Worm (Caenorhabditis elegans) whole organism, L1 larva: ENCODE measurements around the gene C47E8.11.

Source experiments
- F16B12.6 ChIP-seq: fragments of 150-350 bp; optimal IDR thresholded peaks from 2 replicates; lab custom pipeline; 2014; ENCODE audit warnings: missing biosample characterization, missing genetic modification characterization
- Y116A8C.19 ChIP-seq: sonication (generic microtip); optimal IDR thresholded peaks from 2 replicates; lab custom pipeline; 2016; ENCODE audit warnings: missing compliant biosample characterization, missing genetic modification characterization, borderline replicate concordance
- aha-1 ChIP-seq: fragments of 150-350 bp; optimal IDR thresholded peaks from 2 replicates; lab custom pipeline; 2014; ENCODE audit warnings: missing biosample characterization, missing genetic modification characterization
- ama-1 ChIP-seq: fragments of 150-350 bp; optimal IDR thresholded peaks from 2 replicates; lab custom pipeline; 2014
- blmp-1 ChIP-seq: fragments of 150-350 bp; optimal IDR thresholded peaks from 2 replicates; lab custom pipeline; 2014; ENCODE audit warnings: missing biosample characterization, missing genetic modification characterization
- ceh-88 ChIP-seq: fragments of 200-800 bp; sonication (Bioruptor generic); IDR thresholded peaks from 2 replicates; pipeline ENCODE4 v1.3.6; 2022; ENCODE audit warnings: missing genetic modification characterization, missing compliant biosample characterization
- ces-1 ChIP-seq: fragments of 150-350 bp; optimal IDR thresholded peaks from 2 replicates; lab custom pipeline; 2014; ENCODE audit warnings: missing biosample characterization, missing genetic modification reagents, missing genetic modification characterization
- dpl-1 ChIP-seq, 3 experiments: fragments of 150-350 bp in 2 of 3; sonication (generic microtip) in 1 of 3; optimal IDR thresholded peaks; 2 replicates each; lab custom pipeline; 2014 to 2017; ENCODE audit warnings: missing biosample characterization in 3 of 3, missing genetic modification characterization in 3 of 3, missing genetic modification reagents in 3 of 3
- efl-1 ChIP-seq, 4 experiments: fragments of 150-350 bp; optimal IDR thresholded peaks in 3 of 4; peaks in 1 of 4; 1 replicate in 1 of 4; 2 replicates in 3 of 4; lab custom pipeline; 2014; ENCODE audit warnings: missing biosample characterization in 2 of 4, missing genetic modification characterization in 2 of 4, missing genetic modification reagents in 2 of 4
- egl-27 ChIP-seq, 2 experiments: fragments of 150-350 bp in 1 of 2; sonication (generic microtip); optimal IDR thresholded peaks; 3 replicates each; lab custom pipeline; 2017 to 2018; ENCODE audit warnings: missing biosample characterization in 2 of 2, missing genetic modification characterization in 2 of 2, missing genetic modification reagents in 2 of 2
- elt-3 ChIP-seq, 6 experiments: fragments of 150-350 bp in 1 of 6; sonication (generic microtip); optimal IDR thresholded peaks; 2 replicates each; lab custom pipeline; 2017 to 2018; ENCODE audit warnings: missing biosample characterization in 6 of 6, missing genetic modification characterization in 6 of 6, inconsistent platforms in 1 of 6
- fkh-10 ChIP-seq: sonication (generic microtip); optimal IDR thresholded peaks from 2 replicates; lab custom pipeline; 2017; ENCODE audit warnings: missing biosample characterization, missing genetic modification reagents, missing genetic modification characterization
- lin-14 ChIP-seq: fragments of 200-800 bp; sonication (Bioruptor generic); optimal IDR thresholded peaks from 2 replicates; lab custom pipeline; 2018; ENCODE audit warnings: mild to moderate bottlenecking, missing genetic modification characterization, moderate library complexity, missing compliant biosample characterization
- lin-35 ChIP-seq, 2 experiments: fragments of 150-350 bp; optimal IDR thresholded peaks; 2 replicates each; lab custom pipeline; 2014; ENCODE audit warnings: missing biosample characterization in 2 of 2, missing genetic modification characterization in 2 of 2, missing genetic modification reagents in 2 of 2
- lin-39 ChIP-seq: fragments of 150-350 bp; optimal IDR thresholded peaks from 2 replicates; lab custom pipeline; 2014; ENCODE audit warnings: missing biosample characterization, missing genetic modification reagents, missing genetic modification characterization
- lsy-2 ChIP-seq, 2 experiments: fragments of 150-350 bp; optimal IDR thresholded peaks; 2 replicates each; lab custom pipeline; 2014; ENCODE audit warnings: missing biosample characterization in 2 of 2, missing genetic modification characterization in 2 of 2
- mab-9 ChIP-seq: fragments of 200-800 bp; sonication (Bioruptor generic); IDR thresholded peaks from 2 replicates; pipeline ENCODE4 v1.3.6; 2022; ENCODE audit warnings: missing genetic modification reagents, missing genetic modification characterization, missing compliant biosample characterization
- mef-2 ChIP-seq: fragments of 150-350 bp; optimal IDR thresholded peaks from 2 replicates; lab custom pipeline; 2014; ENCODE audit warnings: missing biosample characterization, missing genetic modification characterization
- nhr-12 ChIP-seq: sonication (generic microtip); optimal IDR thresholded peaks from 2 replicates; lab custom pipeline; 2017; ENCODE audit warnings: missing biosample characterization, missing genetic modification characterization
- nhr-19 ChIP-seq: fragments of 200-800 bp; sonication (Bioruptor generic); conservative IDR thresholded peaks from 2 replicates; pipeline ENCODE4 v1.3.6; 2022; ENCODE audit warnings: missing genetic modification characterization, missing compliant biosample characterization
- nhr-20 ChIP-seq: sonication (generic microtip); optimal IDR thresholded peaks from 2 replicates; lab custom pipeline; 2016; ENCODE audit warnings: mild to moderate bottlenecking, missing genetic modification characterization, missing compliant biosample characterization
- nhr-47 ChIP-seq: sonication (generic microtip); optimal IDR thresholded peaks from 2 replicates; lab custom pipeline; 2016; ENCODE audit warnings: mild to moderate bottlenecking, missing genetic modification characterization, moderate library complexity, missing compliant biosample characterization
- nhr-71 ChIP-seq: sonication (generic microtip); optimal IDR thresholded peaks from 2 replicates; lab custom pipeline; 2016; ENCODE audit warnings: mild to moderate bottlenecking, missing genetic modification characterization, moderate library complexity, missing compliant biosample characterization
- nhr-85 ChIP-seq: sonication (generic microtip); peaks from one replicate; lab custom pipeline; 2016; ENCODE audit warnings: missing genetic modification characterization, inconsistent platforms, missing compliant biosample characterization
- pqm-1 ChIP-seq: sonication (generic microtip); optimal IDR thresholded peaks from 3 replicates; lab custom pipeline; 2017; ENCODE audit warnings: missing biosample characterization, missing genetic modification characterization
- rnt-1 ChIP-seq: sonication (generic microtip); optimal IDR thresholded peaks from 2 replicates; lab custom pipeline; 2016; ENCODE audit warnings: mild to moderate bottlenecking, missing genetic modification characterization, moderate library complexity, missing compliant biosample characterization
- skn-1 ChIP-seq: fragments of 150-350 bp; optimal IDR thresholded peaks from 2 replicates; lab custom pipeline; 2014; ENCODE audit warnings: missing biosample characterization, missing genetic modification characterization
- snpc-4 ChIP-seq: fragments of 150-350 bp; optimal IDR thresholded peaks from 2 replicates; lab custom pipeline; 2014; ENCODE audit warnings: missing biosample characterization, missing genetic modification characterization
- snu-23 ChIP-seq: sonication (generic microtip); optimal IDR thresholded peaks from 2 replicates; lab custom pipeline; 2016; ENCODE audit warnings: missing genetic modification characterization, missing compliant biosample characterization
- sptf-1 ChIP-seq: fragments of 150-350 bp; optimal IDR thresholded peaks from 2 replicates; lab custom pipeline; 2014; ENCODE audit warnings: missing biosample characterization, missing genetic modification characterization
- tbx-2 ChIP-seq: sonication (generic microtip); optimal IDR thresholded peaks from 2 replicates; lab custom pipeline; 2016; ENCODE audit warnings: missing genetic modification characterization, missing compliant biosample characterization
- unc-130 ChIP-seq: fragments of 150-350 bp; optimal IDR thresholded peaks from 2 replicates; lab custom pipeline; 2017; ENCODE audit warnings: missing biosample characterization, missing genetic modification characterization, inconsistent platforms
- unc-86 ChIP-seq: sonication (generic microtip); optimal IDR thresholded peaks from 2 replicates; lab custom pipeline; 2016; ENCODE audit warnings: missing genetic modification characterization, missing compliant biosample characterization
- vab-15 ChIP-seq: sonication (generic microtip); optimal IDR thresholded peaks from 2 replicates; lab custom pipeline; 2017; ENCODE audit warnings: missing genotype, mild to moderate bottlenecking, missing genetic modification characterization, missing compliant biosample characterization
- xbp-1 ChIP-seq: sonication (generic microtip); optimal IDR thresholded peaks from 2 replicates; lab custom pipeline; 2016; ENCODE audit warnings: missing genetic modification characterization, missing compliant biosample characterization
- zag-1 ChIP-seq: fragments of 150-350 bp; optimal IDR thresholded peaks from 2 replicates; lab custom pipeline; 2014; ENCODE audit warnings: missing biosample characterization, missing genetic modification characterization
- ztf-11 ChIP-seq, 2 experiments: sonication (generic microtip); optimal IDR thresholded peaks; 2 replicates each; lab custom pipeline; 2016 to 2017; ENCODE audit warnings: missing genetic modification characterization in 2 of 2, missing biosample characterization in 1 of 2, missing compliant biosample characterization in 1 of 2

Gene C47E8.11

DNA sequence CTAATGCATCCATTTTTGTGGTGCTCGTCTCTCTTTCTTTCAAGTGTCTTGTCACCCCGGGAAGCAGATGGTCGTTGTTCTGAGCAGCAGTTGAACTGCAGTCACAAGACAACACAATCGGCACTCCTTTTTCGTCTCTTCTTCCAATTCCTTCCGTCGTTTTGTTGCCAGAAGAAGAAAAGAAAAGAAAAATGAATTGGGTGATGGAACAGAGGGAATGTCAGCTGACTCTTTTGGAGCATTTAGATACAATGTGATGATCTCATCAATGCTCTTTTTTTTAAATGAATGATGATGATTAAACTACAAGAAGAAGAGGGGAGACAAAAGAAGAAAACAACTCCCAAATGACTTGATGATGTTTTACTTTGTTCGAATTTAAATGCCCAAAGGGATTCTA lies 38.5 kb upstream of the C47E8.11 start:
- TF ChIP-seq nhr-20 (tag; lab: Kevin White, UChicago) = no peak
- TF ChIP-seq lin-35 (GFP tag; optimal IDR thresholded peaks at IDR 0.05; lab: Kevin White, UChicago) = peak in 1 of 2 experiments; percentile 4
- TF ChIP-seq snu-23 (GFP tag; lab: Kevin White, UChicago) = peak; percentile 4
- TF ChIP-seq nhr-71 (tag; lab: Kevin White, UChicago) = peak; percentile 59
- peak; percentile 36 for TF ChIP-seq fkh-10 (GFP tag; lab: Kevin White, UChicago)
- peak; percentile 81 for TF ChIP-seq lin-14 (GFP tag; lab: Kevin White, UChicago)
- TF ChIP-seq aha-1 (tag; lab: Kevin White, UChicago) = no peak
- no peak for TF ChIP-seq xbp-1 (tag; lab: Kevin White, UChicago)
- TF ChIP-seq mab-9 = no peak
- TF ChIP-seq tbx-2 (tag; lab: Kevin White, UChicago) = peak; percentile 26
- TF ChIP-seq Y116A8C.19 (tag; lab: Kevin White, UChicago) = no peak
- peak; percentile 32 for TF ChIP-seq rnt-1 (tag; lab: Kevin White, UChicago)
- TF ChIP-seq dpl-1 (GFP tag; optimal IDR thresholded peaks at IDR 0.05; lab: Kevin White, UChicago) = peak in 1 of 3 experiments; percentile 8
- TF ChIP-seq efl-1 (optimal IDR thresholded peaks at IDR 0.05; lab: Kevin White, UChicago) = peak in 1 of 2 experiments; percentile 22
- peak; percentile 12 to 56 for TF ChIP-seq efl-1 (GFP tag; optimal IDR thresholded peaks at IDR 0.05 in 1 of 2; lab: Kevin White, UChicago)
- TF ChIP-seq lin-39 (tag; lab: Kevin White, UChicago) = no peak
- TF ChIP-seq skn-1 (tag; lab: Kevin White, UChicago) = peak; percentile 18
- peak; percentile 14 for TF ChIP-seq nhr-47 (tag; lab: Kevin White, UChicago)
- peak; percentile 24 for TF ChIP-seq unc-86 (tag; lab: Kevin White, UChicago)
- peak in 1 of 2 experiments; percentile 58 for TF ChIP-seq lsy-2 (tag; optimal IDR thresholded peaks at IDR 0.05; lab: Kevin White, UChicago)

DNA sequence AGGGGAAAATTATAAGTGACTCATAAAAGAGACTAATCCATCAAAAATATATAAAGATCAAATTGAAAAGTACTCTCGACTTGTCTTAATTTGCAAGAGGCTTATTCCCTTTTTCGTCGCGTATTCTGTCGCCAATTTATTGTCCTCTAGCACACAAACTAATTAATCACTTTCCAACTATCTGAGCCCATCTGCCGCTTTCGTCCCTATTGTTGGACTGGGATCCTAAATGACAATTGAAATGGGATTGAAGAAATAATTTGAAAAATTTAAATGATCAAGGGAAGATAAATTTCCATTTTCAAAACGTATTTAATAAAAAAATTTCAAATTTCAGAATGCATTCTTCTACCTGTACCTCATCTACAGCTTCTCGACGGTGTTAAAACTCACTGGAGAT lies 37.8 kb upstream of the C47E8.11 start:
- TF ChIP-seq ces-1 (GFP tag; lab: Kevin White, UChicago) (no peak), ztf-11 (tag; optimal IDR thresholded peaks at IDR 0.05; lab: Kevin White, UChicago) (peak in 1 of 2 experiments; percentile 19), ama-1 (lab: Kevin White, UChicago) (no peak), efl-1 (optimal IDR thresholded peaks at IDR 0.05; lab: Kevin White, UChicago) (no peak), efl-1 (GFP tag; optimal IDR thresholded peaks at IDR 0.05 in 1 of 2; lab: Kevin White, UChicago) (peak in 1 of 2 experiments; percentile 78), snpc-4 (no peak), mef-2 (tag; lab: Kevin White, UChicago) (no peak), unc-130 (tag; lab: Kevin White, UChicago) (no peak), ceh-88 (GFP tag; lab: Robert Waterston, UW) (no peak), F16B12.6 (tag; lab: Kevin White, UChicago) (no peak), sptf-1 (tag; lab: Kevin White, UChicago) (no peak), egl-27 (tag; optimal IDR thresholded peaks at IDR 0.05; lab: Kevin White, UChicago) (no peak), vab-15 (no peak)

DNA sequence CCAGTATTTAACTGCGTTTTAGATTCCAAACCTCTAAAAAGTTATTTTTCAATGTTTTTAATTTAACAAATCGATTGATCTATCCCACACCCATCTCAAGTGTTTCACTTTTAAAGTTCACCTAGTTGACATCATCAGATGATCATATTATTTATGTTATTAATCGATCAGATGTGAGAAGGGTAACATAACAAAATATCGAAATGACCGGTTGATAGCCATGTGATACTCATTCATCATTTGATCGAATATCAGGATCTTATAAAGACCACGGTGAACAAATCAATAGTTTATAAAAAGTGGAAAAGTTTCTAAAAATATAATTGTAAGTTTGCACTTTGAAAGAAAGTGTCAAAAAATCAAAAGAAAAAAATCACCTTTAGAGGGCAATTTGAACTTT lies 32.7 kb upstream of the C47E8.11 start:
- peak; percentile 48 for TF ChIP-seq blmp-1 (tag; lab: Kevin White, UChicago)
- peak in 1 of 6 experiments; percentile 53 for TF ChIP-seq elt-3 (tag; optimal IDR thresholded peaks at IDR 0.05; lab: Kevin White, UChicago)
- no peak for TF ChIP-seq zag-1
- no peak for TF ChIP-seq snpc-4
- peak in 1 of 2 experiments; percentile 26 for TF ChIP-seq lin-35 (GFP tag; optimal IDR thresholded peaks at IDR 0.05; lab: Kevin White, UChicago)
- TF ChIP-seq lsy-2 (tag; optimal IDR thresholded peaks at IDR 0.05; lab: Kevin White, UChicago) = peak in 1 of 2 experiments; percentile 15

DNA sequence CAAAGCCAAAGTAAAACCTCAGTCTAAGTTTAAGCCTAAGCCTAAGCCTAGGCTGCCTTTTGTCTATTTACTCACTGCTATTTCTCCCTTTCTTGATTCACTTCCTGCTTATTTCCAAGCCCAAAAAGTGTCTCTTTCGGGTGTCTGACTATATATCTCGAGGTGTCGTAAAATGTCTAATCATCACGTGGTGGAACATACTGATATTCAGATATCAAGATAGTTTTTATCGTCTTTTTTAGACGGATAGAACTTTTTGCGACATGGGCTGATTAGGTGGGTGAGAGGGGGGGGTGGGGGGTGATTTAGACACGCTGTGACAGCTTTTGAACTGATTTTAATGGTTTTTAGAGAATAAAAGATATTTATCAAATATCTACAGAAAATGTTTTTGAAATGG lies 31.4 kb upstream of the C47E8.11 start:
- TF ChIP-seq elt-3 (tag; optimal IDR thresholded peaks at IDR 0.05; lab: Kevin White, UChicago) = peak in 3 of 6 experiments; percentile 10 to 73 (median 64)
- TF ChIP-seq lin-14 (GFP tag; lab: Kevin White, UChicago) = peak; percentile 50
- TF ChIP-seq efl-1 (optimal IDR thresholded peaks at IDR 0.05; lab: Kevin White, UChicago) = no peak
- TF ChIP-seq efl-1 (GFP tag; optimal IDR thresholded peaks at IDR 0.05 in 1 of 2; lab: Kevin White, UChicago) = peak in 1 of 2 experiments; percentile 85
- TF ChIP-seq sptf-1 (tag; lab: Kevin White, UChicago) = no peak
- TF ChIP-seq lsy-2 (tag; optimal IDR thresholded peaks at IDR 0.05; lab: Kevin White, UChicago) = peak in 1 of 2 experiments; percentile 5
- TF ChIP-seq nhr-85 (tag; lab: Kevin White, UChicago) = peak; percentile 78
- peak in 1 of 2 experiments; percentile 7 for TF ChIP-seq lin-35 (GFP tag; optimal IDR thresholded peaks at IDR 0.05; lab: Kevin White, UChicago)
- TF ChIP-seq blmp-1 (tag; lab: Kevin White, UChicago) = peak; percentile 33
- no peak for TF ChIP-seq nhr-12 (tag; lab: Kevin White, UChicago)
- peak; percentile 31 for TF ChIP-seq nhr-19 (GFP tag; lab: Robert Waterston, UW)
- peak; percentile 10 for TF ChIP-seq nhr-20 (tag; lab: Kevin White, UChicago)
- TF ChIP-seq pqm-1 (tag; lab: Kevin White, UChicago) = no peak
